Worm (Caenorhabditis elegans) whole organism, L2 larva: Measurements from ENCODE around the gene Y53F4B.20.

Source experiments
- C34F6.9 ChIP-seq: fragments of 150-350 bp; optimal IDR thresholded peaks from 2 replicates; lab custom pipeline; 2014; ENCODE audit warnings: missing biosample characterization, missing genetic modification characterization
- alr-1 ChIP-seq: fragments of 150-350 bp; optimal IDR thresholded peaks from 2 replicates; lab custom pipeline; 2014; ENCODE audit warnings: missing biosample characterization, missing genetic modification characterization
- ama-1 ChIP-seq: fragments of 150-350 bp; optimal IDR thresholded peaks from 2 replicates; lab custom pipeline; 2018; ENCODE audit warnings: inconsistent platforms
- egl-27 ChIP-seq: sonication (generic microtip); optimal IDR thresholded peaks from 3 replicates; lab custom pipeline; 2017; ENCODE audit warnings: missing biosample characterization, missing genetic modification reagents, missing genetic modification characterization
- gmeb-1 ChIP-seq: fragments of 150-350 bp; optimal IDR thresholded peaks from 2 replicates; lab custom pipeline; 2014; ENCODE audit warnings: missing biosample characterization, missing genetic modification characterization
- lin-13 ChIP-seq: fragments of 150-350 bp; optimal IDR thresholded peaks from 2 replicates; lab custom pipeline; 2014; ENCODE audit warnings: missing biosample characterization, missing genetic modification reagents, missing genetic modification characterization
- mdl-1 ChIP-seq, 2 experiments: fragments of 150-350 bp in 1 of 2; sonication (generic microtip) in 1 of 2; optimal IDR thresholded peaks; 2 replicates each; lab custom pipeline; 2017; ENCODE audit warnings: missing biosample characterization in 2 of 2, missing genetic modification characterization in 2 of 2
- nhr-23 ChIP-seq: fragments of 150-350 bp; optimal IDR thresholded peaks from 2 replicates; lab custom pipeline; 2014; ENCODE audit warnings: missing biosample characterization, missing genetic modification reagents, missing genetic modification characterization
- nhr-237 ChIP-seq: fragments of 150-350 bp; optimal IDR thresholded peaks from 2 replicates; lab custom pipeline; 2014; ENCODE audit warnings: missing biosample characterization, missing genetic modification characterization
- nhr-25 ChIP-seq: fragments of 150-350 bp; sonication (generic microtip); optimal IDR thresholded peaks from 3 replicates; lab custom pipeline; 2014; ENCODE audit warnings: missing biosample characterization, missing genetic modification characterization
- nhr-77 ChIP-seq: fragments of 150-350 bp; optimal IDR thresholded peaks from 2 replicates; lab custom pipeline; 2014; ENCODE audit warnings: missing biosample characterization, missing genetic modification characterization
- sma-9 ChIP-seq, 2 experiments: fragments of 150-350 bp in 1 of 2; sonication (generic microtip) in 1 of 2; optimal IDR thresholded peaks; 2 replicates each; lab custom pipeline; 2014 to 2016; ENCODE audit warnings: missing genetic modification characterization in 2 of 2, mild to moderate bottlenecking in 1 of 2, missing biosample characterization in 1 of 2, missing compliant biosample characterization in 1 of 2, missing genetic modification reagents in 1 of 2, moderate library complexity in 1 of 2
- unc-62 ChIP-seq: fragments of 150-350 bp; optimal IDR thresholded peaks from 2 replicates; lab custom pipeline; 2014; ENCODE audit warnings: missing biosample characterization, missing genetic modification reagents, missing genetic modification characterization
- ztf-1 ChIP-seq: fragments of 200-800 bp; sonication (Bioruptor generic); conservative IDR thresholded peaks from 2 replicates; pipeline ENCODE4 v1.3.6; 2022; ENCODE audit warnings: missing genetic modification characterization, missing compliant biosample characterization
- ztf-11 ChIP-seq: sonication (generic microtip); optimal IDR thresholded peaks from 2 replicates; lab custom pipeline; 2017; ENCODE audit warnings: missing biosample characterization, missing genetic modification characterization

Gene Y53F4B.20

DNA sequence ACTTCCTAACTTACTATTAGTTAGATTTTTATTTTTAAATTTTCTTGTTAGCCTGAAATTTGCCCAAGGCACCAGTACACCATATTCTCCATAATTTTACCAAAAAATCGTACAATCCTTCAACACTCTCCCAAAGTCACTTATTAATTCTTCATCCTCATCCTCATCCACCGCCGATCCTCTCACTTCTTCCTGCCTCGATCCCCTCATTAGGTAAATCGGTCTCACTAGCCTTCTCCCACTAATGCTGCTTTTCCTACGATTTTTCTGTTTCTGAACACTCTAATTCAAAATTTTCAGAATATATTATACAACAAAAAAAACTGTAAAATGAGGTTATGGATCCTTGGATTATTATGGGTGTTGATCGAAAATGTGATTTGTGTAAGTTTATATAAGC is 51.6 kb downstream of the Y53F4B.20 start, which contains the start of gene Y53F4B.25:
Y53F4B.25 (plus strand) TSS at position 301 of the 400 bp plus-strand sequence.
- TF ChIP-seq unc-62 (GFP tag; lab: Kevin White, UChicago) (no peak), egl-27 (tag; lab: Kevin White, UChicago) (no peak), nhr-77 (tag; lab: Kevin White, UChicago) (no peak), lin-13 (no peak), nhr-25 (no peak), ztf-1 (no peak), nhr-237 (tag; lab: Kevin White, UChicago) (no peak), ztf-11 (tag; lab: Kevin White, UChicago) (no peak), sma-9 (GFP tag; optimal IDR thresholded peaks at IDR 0.05; lab: Kevin White, UChicago) (no peak), sma-9 (tag; optimal IDR thresholded peaks at IDR 0.05; lab: Kevin White, UChicago) (no peak), nhr-23 (tag; lab: Kevin White, UChicago) (no peak), C34F6.9 (no peak), alr-1 (tag; lab: Kevin White, UChicago) (no peak), gmeb-1 (tag; lab: Kevin White, UChicago) (no peak), ama-1 (no peak), mdl-1 (tag; optimal IDR thresholded peaks at IDR 0.05; lab: Kevin White, UChicago) (no peak)
